Fruit fly (Drosophila melanogaster) whole organism, embryonic: ENCODE data around the gene JIL-1.

Experiments
- Atf6 ChIP-seq: fragments of 200-800 bp; sonication (Bioruptor generic); IDR thresholded peaks from 2 replicates; pipeline ENCODE4 v1.3.6; 2022; ENCODE audit warnings: missing biosample characterization, missing genetic modification characterization
- CG10979 ChIP-seq: fragments of 200-800 bp; sonication (Bioruptor generic); optimal IDR thresholded peaks from 2 replicates; lab custom pipeline; 2018; ENCODE audit warnings: missing biosample characterization, mild to moderate bottlenecking, missing genetic modification characterization, moderate library complexity
- CG12299 ChIP-seq: fragments of 200-800 bp; sonication (Bioruptor generic); optimal IDR thresholded peaks from 2 replicates; lab custom pipeline; 2018; ENCODE audit warnings: missing biosample characterization, mild to moderate bottlenecking, missing genetic modification characterization
- CG13287 ChIP-seq: fragments of 200-800 bp; sonication (Bioruptor generic); IDR thresholded peaks from 2 replicates; pipeline ENCODE4 v1.3.6; 2022; ENCODE audit warnings: missing biosample characterization, missing genetic modification characterization; ENCODE audit not compliant: partially characterized antibody
- CG17568 ChIP-seq: fragments of 200-800 bp; sonication (Bioruptor generic); optimal IDR thresholded peaks from 2 replicates; lab custom pipeline; 2018; ENCODE audit warnings: missing biosample characterization, mild to moderate bottlenecking, missing genetic modification characterization, moderate library complexity
- CG18011 ChIP-seq: fragments of 200-800 bp; sonication (Bioruptor generic); optimal IDR thresholded peaks from 2 replicates; lab custom pipeline; 2017; ENCODE audit warnings: missing biosample characterization, missing genetic modification characterization, mild to moderate bottlenecking, moderate library complexity, missing genotype
- CG18764 ChIP-seq: fragments of 200-800 bp; sonication (Bioruptor generic); optimal IDR thresholded peaks from 3 replicates; lab custom pipeline; 2016; ENCODE audit warnings: missing biosample characterization, missing genetic modification characterization
- CG30403 ChIP-seq: fragments of 200-800 bp; sonication (Bioruptor generic); optimal IDR thresholded peaks from 3 replicates; lab custom pipeline; 2016; ENCODE audit warnings: missing biosample characterization, missing genetic modification characterization
- CG3065 ChIP-seq: fragments of 200-800 bp; sonication (Bioruptor generic); optimal IDR thresholded peaks from 2 replicates; lab custom pipeline; 2016; ENCODE audit warnings: missing biosample characterization, missing genetic modification characterization
- CG3407 ChIP-seq: fragments of 200-800 bp; sonication (Bioruptor generic); optimal IDR thresholded peaks from 2 replicates; lab custom pipeline; 2018; ENCODE audit warnings: missing biosample characterization, mild to moderate bottlenecking, missing genetic modification characterization
- CG3995 ChIP-seq: fragments of 200-800 bp; sonication (Bioruptor generic); optimal IDR thresholded peaks from 3 replicates; lab custom pipeline; 2016; ENCODE audit warnings: missing biosample characterization, missing genetic modification characterization
- CG43689 ChIP-seq: fragments of 200-800 bp; sonication (Bioruptor generic); IDR thresholded peaks from 2 replicates; pipeline ENCODE4 v1.3.6; 2022; ENCODE audit warnings: missing biosample characterization, missing genetic modification characterization
- CG6175 ChIP-seq: fragments of 200-800 bp; sonication (Bioruptor generic); IDR thresholded peaks from 3 replicates; pipeline ENCODE4 v1.3.6; 2022; ENCODE audit warnings: missing biosample characterization, missing genetic modification characterization
- CG8765 ChIP-seq: fragments of 200-800 bp; sonication (Bioruptor generic); IDR thresholded peaks from 2 replicates; pipeline ENCODE4 v1.3.6; 2022; ENCODE audit warnings: missing biosample characterization, missing genetic modification characterization
- CG9437 ChIP-seq: fragments of 200-800 bp; sonication (Bioruptor generic); optimal IDR thresholded peaks from 2 replicates; lab custom pipeline; 2018; ENCODE audit warnings: missing biosample characterization, mild to moderate bottlenecking, missing genetic modification characterization
- CG9932 ChIP-seq: fragments of 200-800 bp; sonication (Bioruptor generic); IDR thresholded peaks from 2 replicates; pipeline ENCODE4 v1.3.6; 2022; ENCODE audit warnings: missing biosample characterization, missing genetic modification characterization
- CrebB ChIP-seq: fragments of 200-800 bp; sonication (Bioruptor generic); optimal IDR thresholded peaks from 3 replicates; lab custom pipeline; 2018; ENCODE audit warnings: missing biosample characterization, mild to moderate bottlenecking, missing genetic modification characterization
- D ChIP-seq, 2 experiments: fragments of 200-800 bp in 1 of 2; fragments of >200 bp in 1 of 2; sonication (Bioruptor generic) in 1 of 2; optimal IDR thresholded peaks; 2 replicates in 1 of 2; 3 replicates in 1 of 2; lab custom pipeline; 2017; ENCODE audit warnings: mild to moderate bottlenecking in 1 of 2, missing biosample characterization in 1 of 2, missing genetic modification characterization in 1 of 2, missing genetic modification reagents in 1 of 2
- Dll ChIP-seq: fragments of 200-800 bp; sonication (Bioruptor generic); IDR thresholded peaks from 4 replicates; pipeline ENCODE4 v1.3.6; 2022; ENCODE audit warnings: missing biosample characterization, missing genetic modification characterization; ENCODE audit not compliant: partially characterized antibody
- Dref ChIP-seq: fragments of 200-800 bp; sonication (Bioruptor generic); IDR thresholded peaks from 2 replicates; pipeline ENCODE4 v1.3.6; 2022; ENCODE audit warnings: missing biosample characterization, missing genetic modification characterization
- HHEX ChIP-seq: fragments of 200-800 bp; sonication (Bioruptor generic); optimal IDR thresholded peaks from 3 replicates; lab custom pipeline; 2017; ENCODE audit warnings: missing biosample characterization, mild to moderate bottlenecking, missing genetic modification characterization, missing genetic modification reagents
- HLH3B ChIP-seq: fragments of 200-800 bp; sonication (Bioruptor generic); IDR thresholded peaks from 2 replicates; pipeline ENCODE4 v1.3.6; 2022; ENCODE audit warnings: missing biosample characterization, missing genetic modification characterization
- Hand ChIP-seq: fragments of 200-800 bp; sonication (Bioruptor generic); optimal IDR thresholded peaks from 2 replicates; lab custom pipeline; 2017; ENCODE audit warnings: mild to moderate bottlenecking, missing biosample characterization, missing genetic modification reagents, missing genetic modification characterization
- Hr78 ChIP-seq, 2 experiments: fragments of 200-800 bp in 1 of 2; fragments of >200 bp in 1 of 2; sonication (Bioruptor generic) in 1 of 2; optimal IDR thresholded peaks; 2 replicates each; lab custom pipeline; 2017 to 2019; ENCODE audit warnings: missing biosample characterization in 2 of 2, missing genetic modification characterization in 2 of 2, mild to moderate bottlenecking in 1 of 2, moderate library complexity in 1 of 2
- MTF-1 ChIP-seq: fragments of 200-800 bp; sonication (Bioruptor generic); optimal IDR thresholded peaks from 2 replicates; lab custom pipeline; 2018; ENCODE audit warnings: missing biosample characterization, mild to moderate bottlenecking, missing genetic modification characterization, borderline replicate concordance
- Max ChIP-seq: fragments of 200-800 bp; sonication (Bioruptor generic); optimal IDR thresholded peaks from 2 replicates; lab custom pipeline; 2016; ENCODE audit warnings: missing biosample characterization, mild to moderate bottlenecking, missing genetic modification characterization
- Meics ChIP-seq: fragments of 200-800 bp; sonication (Bioruptor generic); optimal IDR thresholded peaks from 2 replicates; lab custom pipeline; 2017; ENCODE audit warnings: missing biosample characterization, mild to moderate bottlenecking, missing genetic modification characterization
- NC2β ChIP-seq: fragments of 200-800 bp; sonication (Bioruptor generic); optimal IDR thresholded peaks from 2 replicates; lab custom pipeline; 2016; ENCODE audit warnings: missing biosample characterization, missing genetic modification characterization
- NFAT ChIP-seq: fragments of 200-800 bp; sonication (Bioruptor generic); IDR thresholded peaks from 2 replicates; pipeline ENCODE4 v1.3.6; 2022; ENCODE audit warnings: missing biosample characterization, missing genetic modification characterization
- NK7.1 ChIP-seq: fragments of 200-800 bp; sonication (Bioruptor generic); optimal IDR thresholded peaks from 3 replicates; lab custom pipeline; 2016; ENCODE audit warnings: missing biosample characterization, missing genetic modification characterization
- Ravus ChIP-seq: fragments of 200-800 bp; sonication (Bioruptor generic); IDR thresholded peaks from 2 replicates; pipeline ENCODE4 v1.3.6; 2022; ENCODE audit warnings: missing biosample characterization, missing genetic modification characterization
- ab ChIP-seq: fragments of 200-800 bp; sonication (Bioruptor generic); optimal IDR thresholded peaks from 2 replicates; lab custom pipeline; 2016; ENCODE audit warnings: missing biosample characterization, missing genetic modification characterization
- ac ChIP-seq: fragments of 200-800 bp; sonication (Bioruptor generic); optimal IDR thresholded peaks from 3 replicates; lab custom pipeline; 2017; ENCODE audit warnings: missing biosample characterization, mild to moderate bottlenecking, missing genetic modification characterization
- br ChIP-seq: fragments of >200 bp; optimal IDR thresholded peaks from 2 replicates; lab custom pipeline; 2017
- cg ChIP-seq: fragments of 200-800 bp; sonication (Bioruptor generic); optimal IDR thresholded peaks from 3 replicates; lab custom pipeline; 2019; ENCODE audit warnings: missing biosample characterization, mild to moderate bottlenecking, missing genetic modification characterization, moderate library complexity
- chn ChIP-seq: fragments of 200-800 bp; sonication (Bioruptor generic); optimal IDR thresholded peaks from 2 replicates; lab custom pipeline; 2016; ENCODE audit warnings: missing biosample characterization, missing genetic modification characterization
- gfzf ChIP-seq: fragments of 200-800 bp; sonication (Bioruptor generic); optimal IDR thresholded peaks from 2 replicates; lab custom pipeline; 2016; ENCODE audit warnings: missing biosample characterization, mild to moderate bottlenecking, missing genetic modification characterization, moderate library complexity
- grau ChIP-seq: fragments of 200-800 bp; optimal IDR thresholded peaks from 3 replicates; lab custom pipeline; 2019; ENCODE audit warnings: missing biosample characterization, mild to moderate bottlenecking, missing genetic modification characterization, moderate library complexity
- gt ChIP-seq: fragments of 200-800 bp; sonication (Bioruptor generic); IDR thresholded peaks from 2 replicates; pipeline ENCODE4 v1.3.6; 2022; ENCODE audit warnings: missing biosample characterization, missing genetic modification characterization
- hb ChIP-seq: fragments of 200-800 bp; sonication (Bioruptor generic); IDR thresholded peaks from 3 replicates; pipeline ENCODE4 v1.3.6; 2022; ENCODE audit warnings: missing biosample characterization, missing genetic modification characterization; ENCODE audit not compliant: partially characterized antibody
- insv ChIP-seq, 2 experiments: fragments of 200-800 bp; sonication (Bioruptor generic); optimal IDR thresholded peaks; 3 replicates each; lab custom pipeline; 2016 to 2018; ENCODE audit warnings: missing biosample characterization in 2 of 2, missing genetic modification characterization in 2 of 2
- kni ChIP-seq: fragments of 200-800 bp; sonication (Bioruptor generic); optimal IDR thresholded peaks from 3 replicates; lab custom pipeline; 2017; ENCODE audit warnings: mild to moderate bottlenecking, missing biosample characterization, missing genetic modification reagents, missing genetic modification characterization
- odd ChIP-seq: fragments of 200-800 bp; sonication (Bioruptor generic); optimal IDR thresholded peaks from 2 replicates; lab custom pipeline; 2017; ENCODE audit warnings: missing biosample characterization, mild to moderate bottlenecking, missing genetic modification characterization
- peb ChIP-seq: fragments of 200-800 bp; sonication (Bioruptor generic); IDR thresholded peaks from 2 replicates; pipeline ENCODE4 v1.3.6; 2022; ENCODE audit warnings: missing biosample characterization, missing genetic modification characterization
- pita ChIP-seq: fragments of 200-800 bp; sonication (Bioruptor generic); optimal IDR thresholded peaks from 2 replicates; lab custom pipeline; 2017; ENCODE audit warnings: missing biosample characterization, mild to moderate bottlenecking, missing genetic modification characterization
- pnt ChIP-seq: fragments of 200-800 bp; sonication (Bioruptor generic); optimal IDR thresholded peaks from 3 replicates; lab custom pipeline; 2016; ENCODE audit warnings: missing biosample characterization, missing genetic modification characterization
- slou ChIP-seq: fragments of 200-800 bp; sonication (Bioruptor generic); optimal IDR thresholded peaks from 3 replicates; lab custom pipeline; 2016; ENCODE audit warnings: missing biosample characterization, missing genetic modification characterization
- vvl ChIP-seq: fragments of 200-800 bp; sonication (Bioruptor generic); IDR thresholded peaks from 2 replicates; pipeline ENCODE4 v1.3.6; 2022; ENCODE audit warnings: missing biosample characterization, missing genetic modification characterization

Gene JIL-1

dm6 chr3L:11089805-11090440 lies 3.1 kb downstream of the JIL-1 start (continued):
- TF ChIP-seq CG8765 (GFP tag; lab: Robert Waterston, UW) (peak; percentile 50), CG13287 (GFP tag; lab: Robert Waterston, UW) (peak; percentile 47; the same call in 1 of the 2 replicates), kni (GFP tag; lab: Kevin White, UChicago) (peak; percentile 93), pita (GFP tag; lab: Kevin White, UChicago) (no peak), CG3065 (GFP tag; lab: Kevin White, UChicago) (peak; percentile 68), HLH3B (peak; percentile 71), gfzf (GFP tag; lab: Kevin White, UChicago) (no peak), Hr78 (GFP tag; optimal IDR thresholded peaks at IDR 0.05; lab: Kevin White, UChicago) (peak in 1 of 2 experiments; percentile 87), CG17568 (GFP tag; lab: Kevin White, UChicago) (peak; percentile 77), NK7.1 (peak; percentile 79), CG9437 (GFP tag; lab: Kevin White, UChicago) (peak; percentile 96), MTF-1 (GFP tag; lab: Kevin White, UChicago) (peak; percentile 76), CrebB (tag; lab: Kevin White, UChicago) (peak; percentile 26), CG30403 (GFP tag; lab: Kevin White, UChicago) (peak; percentile 94), Atf6 (GFP tag; lab: Robert Waterston, UW) (peak; percentile 83; the same call in 1 of the 2 replicates), ac (GFP tag; lab: Kevin White, UChicago) (peak; percentile 75), Meics (peak; percentile 81), CG18011 (GFP tag; lab: Kevin White, UChicago) (peak; percentile 77), slou (GFP tag; lab: Kevin White, UChicago) (peak; percentile 40), CG9932 (GFP tag; lab: Robert Waterston, UW) (peak; percentile 41; the same call in 1 of the 2 replicates), grau (tag; lab: Kevin White, UChicago) (peak; percentile 92), D (optimal IDR thresholded peaks at IDR 0.05; lab: Kevin White, UChicago) (no peak), D (GFP tag; optimal IDR thresholded peaks at IDR 0.05; lab: Kevin White, UChicago) (peak; percentile 87), CG3407 (peak; percentile 81), NC2β (GFP tag; lab: Kevin White, UChicago) (peak; percentile 79), br (lab: Kevin White, UChicago) (no peak), cg (GFP tag; lab: Kevin White, UChicago) (peak; percentile 54), CG3995 (GFP tag; lab: Kevin White, UChicago) (no peak), hb (no peak), Max (GFP tag; lab: Kevin White, UChicago) (peak; percentile 93), Dref (no peak), odd (GFP tag; lab: Kevin White, UChicago) (peak; percentile 96), chn (peak; percentile 84), pnt (GFP tag; lab: Kevin White, UChicago) (peak; percentile 69), CG6175 (GFP tag; lab: Robert Waterston, UW) (no peak), insv (GFP tag; optimal IDR thresholded peaks at IDR 0.05; lab: Kevin White, UChicago) (peak in 1 of 2 experiments; percentile 62), Hand (GFP tag; lab: Kevin White, UChicago) (peak; percentile 82), Ravus (GFP tag; lab: Robert Waterston, UW) (no peak; the same call in none of the 2 replicates), gt (GFP tag; lab: Robert Waterston, UW) (peak; percentile 21; the same call in 1 of the 2 replicates), CG12299 (tag; lab: Kevin White, UChicago) (peak; percentile 80), NFAT (GFP tag; lab: Robert Waterston, UW) (no peak), CG18764 (GFP tag; lab: Kevin White, UChicago) (peak; percentile 81), CG10979 (tag; lab: Kevin White, UChicago) (peak; percentile 95), HHEX (peak; percentile 87), vvl (GFP tag; lab: Robert Waterston, UW) (peak; percentile 79), Dll (GFP tag; lab: Robert Waterston, UW) (0 out of 4 replicates have a peak, but pooled peaks have one; percentile 25), CG43689 (GFP tag; lab: Robert Waterston, UW) (peak; percentile 25; the same call in 1 of the 2 replicates), ab (GFP tag; lab: Kevin White, UChicago) (peak; percentile 51), peb (peak; percentile 39; the same call in 1 of the 2 replicates)
